Fruit fly (Drosophila melanogaster): Measurements from ENCODE around the gene CG7573.

The CG7573 gene

dm6 chr3L:11349908-11350405 lies 38.4 kb downstream of the CG7573 start (continued):
- TF ChIP-seq D19A (tag; optimal IDR thresholded peaks at IDR 0.05) (peak; percentile 91), Gsc (GFP tag; IDR thresholded peaks at IDR 0.05) (peak; percentile 72), Atf6 (GFP tag; IDR thresholded peaks at IDR 0.05) (peak; percentile 86), maf-S (GFP tag; optimal IDR thresholded peaks at IDR 0.05) (peak; percentile 58), Stat92E (GFP tag; optimal IDR thresholded peaks at IDR 0.05) (no peak), odd (GFP tag; optimal IDR thresholded peaks at IDR 0.05) (peak; percentile 69), Hr51 (GFP tag; optimal IDR thresholded peaks at IDR 0.05) (peak; percentile 18 to 97), Lhr (GFP tag; optimal IDR thresholded peaks at IDR 0.05) (peak; percentile 70), gem (tag; optimal IDR thresholded peaks at IDR 0.05) (peak; percentile 97), yki (optimal IDR thresholded peaks at IDR 0.05) (no peak), Side (GFP tag; optimal IDR thresholded peaks at IDR 0.05) (peak; percentile 34), esg (GFP tag; conservative IDR thresholded peaks at IDR 0.05) (peak; percentile 94), gsb-n (tag; optimal IDR thresholded peaks at IDR 0.05) (peak; percentile 80), eve (GFP tag; optimal IDR thresholded peaks at IDR 0.05) (peak in 1 of 2 experiments; percentile 90), CG15479 (GFP tag; optimal IDR thresholded peaks at IDR 0.05) (no peak), zfh2 (GFP tag; optimal IDR thresholded peaks at IDR 0.05) (peak; percentile 66), CG7839 (tag; optimal IDR thresholded peaks at IDR 0.05) (peak; percentile 97), ken (GFP tag; IDR thresholded peaks at IDR 0.05) (peak; percentile 85), Nf-YA (GFP tag; IDR thresholded peaks at IDR 0.05) (peak; percentile 73; the same call in 1 of the 2 replicates), CG1603 (tag; optimal IDR thresholded peaks at IDR 0.05) (peak; percentile 69), CG5953 (GFP tag; IDR thresholded peaks at IDR 0.05) (peak; percentile 86), CG7556 (GFP tag; optimal IDR thresholded peaks at IDR 0.05) (peak; percentile 80), CG12155 (GFP tag; optimal IDR thresholded peaks at IDR 0.05) (peak; percentile 89), CG10147 (GFP tag; optimal IDR thresholded peaks at IDR 0.05) (peak; percentile 85), CG8089 (GFP tag; optimal IDR thresholded peaks at IDR 0.05) (peak; percentile 38), psq (GFP tag; optimal IDR thresholded peaks at IDR 0.05) (peak; percentile 56), CG18599 (GFP tag; optimal IDR thresholded peaks at IDR 0.05) (peak; percentile 87), Hsf (GFP tag; optimal IDR thresholded peaks at IDR 0.05) (peak; percentile 87), Sin3A (optimal IDR thresholded peaks at IDR 0.05) (no peak), CoRest (tag; optimal IDR thresholded peaks at IDR 0.05) (peak; percentile 95), CG3995 (GFP tag; optimal IDR thresholded peaks at IDR 0.05) (peak; percentile 55), Dad (GFP tag; optimal IDR thresholded peaks at IDR 0.05) (peak; percentile 62), CG17186 (GFP tag; optimal IDR thresholded peaks at IDR 0.05) (peak; percentile 50), Dip2 (GFP tag; IDR thresholded peaks at IDR 0.05) (0 out of 2 replicates have a peak, but pooled peaks have one; percentile 41), CG14860 (GFP tag; IDR thresholded peaks at IDR 0.05; ENCODE audit: partially characterized antibody) (no peak), kah (GFP tag; optimal IDR thresholded peaks at IDR 0.05) (peak; percentile 65), CG10543 (GFP tag; optimal IDR thresholded peaks at IDR 0.05) (no peak), sens (GFP tag) (peak; percentile 97), btn (GFP tag; optimal IDR thresholded peaks at IDR 0.05) (no peak), CG12942 (GFP tag; optimal IDR thresholded peaks at IDR 0.05) (peak; percentile 85), sima (GFP tag; optimal IDR thresholded peaks at IDR 0.05) (no peak), CG10654 (GFP tag; optimal IDR thresholded peaks at IDR 0.05) (peak; percentile 86), Neu2 (GFP tag; optimal IDR thresholded peaks at IDR 0.05; ENCODE audit: borderline replicate concordance) (no peak), aop (GFP tag; IDR thresholded peaks at IDR 0.05) (peak; percentile 39; the same call in 1 of the 2 replicates), CG14667 (GFP tag; IDR thresholded peaks at IDR 0.05) (peak; percentile 86), chm (GFP tag; IDR thresholded peaks at IDR 0.05) (no peak; the same call in 1 of the 2 replicates), ac (GFP tag; optimal IDR thresholded peaks at IDR 0.05) (peak; percentile 35), CG13296 (GFP tag; optimal IDR thresholded peaks at IDR 0.05) (peak; percentile 79), gro (GFP tag; optimal IDR thresholded peaks at IDR 0.05) (no peak), da (GFP tag; optimal IDR thresholded peaks at IDR 0.05) (no peak), lola (GFP tag; optimal IDR thresholded peaks at IDR 0.05) (peak in 1 of 3 experiments; percentile 88)

All from whole organism, embryonic.